Fruit fly (Drosophila melanogaster): ENCODE results near the gene moon.

DNA sequence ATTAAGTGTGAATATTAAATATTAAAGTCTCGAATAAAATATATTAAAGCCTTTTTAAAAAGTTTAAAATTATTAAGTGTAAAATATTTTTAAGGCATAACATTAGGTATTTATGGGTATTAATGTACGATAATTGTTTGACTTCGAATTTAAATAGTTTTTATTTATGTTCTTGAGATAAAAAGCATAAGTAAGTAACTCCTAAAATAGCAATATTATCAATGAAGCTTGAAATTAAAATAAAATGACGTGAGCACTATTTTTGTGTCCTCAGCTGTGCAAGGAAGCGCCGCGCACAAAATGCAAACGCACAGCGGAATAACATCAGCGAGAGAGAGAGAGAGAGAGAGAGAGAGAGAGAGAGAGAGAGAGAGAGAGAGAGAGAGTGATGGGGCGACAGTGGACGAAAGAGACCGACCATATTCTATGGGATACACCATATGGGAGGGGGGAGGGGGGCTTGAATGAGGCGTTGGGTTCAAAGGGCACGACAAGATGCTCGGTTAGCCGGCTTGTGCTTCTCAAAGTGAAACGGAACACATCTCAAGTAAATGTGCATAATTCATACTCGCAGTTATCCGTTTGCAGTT lies 17.7 kb upstream of the moon start:
- TF ChIP-seq jim (GFP tag; optimal IDR thresholded peaks at IDR 0.05): no peak
- no peak for TF ChIP-seq GATAd (GFP tag; optimal IDR thresholded peaks at IDR 0.05)
- no peak for TF ChIP-seq Rel (GFP tag; optimal IDR thresholded peaks at IDR 0.05)
- no peak for TF ChIP-seq Rel (tag; optimal IDR thresholded peaks at IDR 0.05)
- no peak for TF ChIP-seq Mio (GFP tag; optimal IDR thresholded peaks at IDR 0.05)
- no peak for TF ChIP-seq CG32264 (GFP tag; optimal IDR thresholded peaks at IDR 0.05)
- no peak for TF ChIP-seq psq (GFP tag; optimal IDR thresholded peaks at IDR 0.05)
- no peak for TF ChIP-seq fru (GFP tag; optimal IDR thresholded peaks at IDR 0.05)
- no peak for TF ChIP-seq usp (GFP tag; optimal IDR thresholded peaks at IDR 0.05)
- no peak for TF ChIP-seq dl (GFP tag; optimal IDR thresholded peaks at IDR 0.05; ENCODE audit: insufficient read depth in 1 of 2, partially characterized antibody in 2 of 2)
- TF ChIP-seq tai (GFP tag; optimal IDR thresholded peaks at IDR 0.05): no peak
- no peak for TF ChIP-seq Hnf4 (GFP tag; optimal IDR thresholded peaks at IDR 0.05)
- no peak for TF ChIP-seq Vsx2 (GFP tag; optimal IDR thresholded peaks at IDR 0.05; ENCODE audit: partially characterized antibody)
- no peak for TF ChIP-seq Dfd (GFP tag; optimal IDR thresholded peaks at IDR 0.05)
